Fruit fly (Drosophila melanogaster): ENCODE data around the gene mRpL1.
A peak's percentile ranks its signal among the peaks of the same experiment; 100 is the strongest.

DNA sequence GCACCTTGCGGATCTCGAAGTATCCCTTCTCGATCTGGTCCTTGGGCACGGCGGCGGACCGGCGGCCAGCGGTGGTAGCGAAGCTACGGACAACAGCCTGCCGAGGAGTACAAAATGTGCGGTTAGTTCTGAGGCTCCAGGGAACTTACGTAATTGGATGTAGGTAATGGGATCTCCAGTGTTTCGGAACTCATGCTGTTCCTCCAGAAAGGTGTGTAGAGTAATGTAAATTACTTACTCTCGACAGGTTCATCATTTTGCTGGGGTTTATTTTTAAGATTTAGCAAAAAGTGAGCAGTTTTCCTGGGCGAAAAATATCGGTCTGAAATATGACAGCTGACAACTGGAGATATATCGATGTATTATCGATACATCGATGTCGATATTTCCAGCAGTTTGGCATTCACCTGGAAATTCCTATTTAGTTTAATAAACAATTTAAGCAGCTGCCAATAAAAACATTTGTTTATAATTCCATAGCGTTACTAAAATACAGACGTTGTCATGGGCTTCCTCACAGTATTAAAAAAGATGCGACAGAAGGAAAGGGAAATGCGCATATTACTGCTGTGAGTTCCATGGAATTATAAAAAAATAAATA is 39.5 kb downstream of the mRpL1 start, which contains the start of the genes COX7A and Arl2:
- TF ChIP-seq CG14711 (tag; optimal IDR thresholded peaks at IDR 0.05) (peak; percentile 16), CG11617 (GFP tag; optimal IDR thresholded peaks at IDR 0.05) (no peak), bab1 (GFP tag; optimal IDR thresholded peaks at IDR 0.05) (peak; percentile 8), CG7101 (tag; optimal IDR thresholded peaks at IDR 0.05) (peak; percentile 1)

Measured in whole organism, adult.